Worm (Caenorhabditis elegans): ENCODE measurements around the gene C29E4.13.

C29E4.13 gene

DNA sequence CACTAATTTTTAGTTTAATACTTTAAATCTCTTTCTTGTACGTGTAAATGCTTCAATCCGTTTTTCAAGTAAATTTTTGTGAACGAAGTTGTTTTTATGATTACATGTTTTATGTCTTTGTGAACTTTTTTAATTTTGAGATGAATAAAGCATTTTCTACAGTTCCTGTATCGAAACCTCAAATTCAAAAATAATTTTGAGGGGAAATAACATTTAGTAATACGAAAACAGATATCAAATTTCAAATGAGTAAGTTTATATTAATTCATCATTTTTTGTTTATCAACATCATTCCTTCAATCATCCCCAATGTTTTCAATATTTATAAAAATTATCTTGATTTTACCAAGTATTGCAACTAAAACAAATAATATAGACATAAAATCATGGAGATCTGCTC lies 9.0 kb upstream of the C29E4.13 start, which contains the start of gene C29E4.10:
Gene C29E4.10, plus strand, starts transcription at position 301 of the 400 bp plus-strand sequence.
- no peak for TF ChIP-seq B0310.2 (tag; optimal IDR thresholded peaks at IDR 0.05)

DNA sequence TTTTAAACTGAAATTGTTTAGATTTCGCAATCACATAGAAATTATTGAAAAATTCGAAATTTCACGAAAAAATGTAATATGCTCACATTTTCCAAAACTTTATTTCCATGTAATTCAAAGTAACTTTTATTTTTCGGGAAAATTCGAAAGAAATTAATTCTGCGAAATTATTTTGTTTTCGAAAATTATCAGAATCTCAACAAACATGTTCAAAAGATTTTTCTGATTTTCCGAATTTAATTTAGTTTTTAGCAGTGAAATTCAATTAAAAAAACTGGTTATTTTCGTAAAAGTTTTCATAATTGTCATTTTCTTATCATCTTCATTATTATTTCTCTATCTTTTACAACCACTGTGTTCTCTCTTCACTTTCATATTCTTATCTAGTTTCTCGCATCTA lies 4.7 kb upstream of the C29E4.13 start, which contains the start of gene ran-2:
Gene ran-2, plus strand, starts transcription at position 301 of the 400 bp plus-strand sequence.
- TF ChIP-seq tra-4 (tag; optimal IDR thresholded peaks at IDR 0.05), result no peak
- no peak for TF ChIP-seq ceh-36 (tag; optimal IDR thresholded peaks at IDR 0.05)
- no peak for TF ChIP-seq F13C5.2 (tag; optimal IDR thresholded peaks at IDR 0.05)
- TF ChIP-seq B0310.2 (tag; optimal IDR thresholded peaks at IDR 0.05), result no peak
- no peak for TF ChIP-seq ets-7 (tag; optimal IDR thresholded peaks at IDR 0.05)
- TF ChIP-seq ama-1 (optimal IDR thresholded peaks at IDR 0.05), result no peak
- no peak for TF ChIP-seq scrt-1 (GFP tag; IDR thresholded peaks at IDR 0.05)
- no peak for TF ChIP-seq hmg-4 (GFP tag; optimal IDR thresholded peaks at IDR 0.05)
- no peak for TF ChIP-seq flt-1 (GFP tag; IDR thresholded peaks at IDR 0.05)
- TF ChIP-seq hnd-1 (tag; optimal IDR thresholded peaks at IDR 0.05), result no peak
- TF ChIP-seq tbx-11 (GFP tag; IDR thresholded peaks at IDR 0.05), result no peak
- no peak for TF ChIP-seq sea-1 (GFP tag; conservative IDR thresholded peaks at IDR 0.05)

DNA sequence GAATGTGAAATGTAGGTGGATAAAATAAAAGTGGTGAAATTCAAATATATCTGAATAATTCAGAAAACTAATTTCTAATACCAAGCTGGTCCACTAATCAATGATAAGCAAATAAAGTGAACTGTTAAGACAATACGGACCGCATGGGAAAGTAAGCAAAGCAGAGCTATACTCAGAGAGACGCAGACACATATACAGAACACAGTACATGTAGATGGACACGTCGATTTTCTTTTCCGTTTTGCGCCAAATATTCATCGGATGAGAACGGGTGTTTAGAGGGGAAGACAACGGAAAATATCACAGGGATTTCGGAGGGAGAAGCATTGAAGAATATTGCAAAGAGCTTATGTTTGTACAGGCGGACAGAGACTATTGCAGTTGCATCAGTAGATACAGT lies 2.5 kb downstream of the C29E4.13 start:
- TF ChIP-seq ets-7 (tag; optimal IDR thresholded peaks at IDR 0.05) (no peak), sea-1 (GFP tag; conservative IDR thresholded peaks at IDR 0.05) (no peak), tra-4 (tag; optimal IDR thresholded peaks at IDR 0.05) (no peak), pes-1 (GFP tag; IDR thresholded peaks at IDR 0.05) (no peak), ceh-13 (GFP tag; optimal IDR thresholded peaks at IDR 0.05) (no peak), scrt-1 (GFP tag; IDR thresholded peaks at IDR 0.05) (no peak), aly-1 (tag; optimal IDR thresholded peaks at IDR 0.05) (no peak), flt-1 (GFP tag; IDR thresholded peaks at IDR 0.05) (no peak), ama-1 (optimal IDR thresholded peaks at IDR 0.05) (no peak), hmg-4 (GFP tag; optimal IDR thresholded peaks at IDR 0.05) (no peak), ceh-36 (tag; optimal IDR thresholded peaks at IDR 0.05) (no peak), tbx-11 (GFP tag; IDR thresholded peaks at IDR 0.05) (no peak), F13C5.2 (tag; optimal IDR thresholded peaks at IDR 0.05) (no peak), hnd-1 (tag; optimal IDR thresholded peaks at IDR 0.05) (no peak), B0310.2 (tag; optimal IDR thresholded peaks at IDR 0.05) (no peak), tbx-37 (GFP tag; conservative IDR thresholded peaks at IDR 0.05) (no peak), hmbx-1 (tag; optimal IDR thresholded peaks at IDR 0.05) (no peak)

DNA sequence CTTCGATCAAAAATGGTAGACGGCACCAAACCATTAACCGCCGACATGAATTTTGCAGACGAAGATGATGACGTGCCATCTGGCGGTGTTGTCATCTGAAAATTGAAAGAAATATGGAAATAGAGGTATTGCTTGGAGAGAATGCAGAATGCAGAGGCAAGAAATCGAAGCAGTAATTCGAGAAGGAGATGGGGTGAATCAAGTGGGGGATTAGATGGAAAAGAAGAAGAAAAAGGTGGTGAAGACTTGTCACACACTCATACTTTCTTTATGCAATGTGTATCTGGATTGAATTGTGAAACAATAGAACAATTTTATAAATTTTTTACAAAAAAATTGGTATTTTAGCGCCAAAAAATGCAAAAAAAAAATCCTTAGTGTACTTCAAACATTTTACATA lies 3.7 kb downstream of the C29E4.13 start, which contains the start of gene tag-250:
Gene tag-250, minus strand, starts transcription at position 101 of the 400 bp plus-strand sequence.
- TF ChIP-seq F13C5.2 (tag; optimal IDR thresholded peaks at IDR 0.05) (no peak), pes-1 (GFP tag; IDR thresholded peaks at IDR 0.05) (no peak), flt-1 (GFP tag; IDR thresholded peaks at IDR 0.05) (no peak), hmg-4 (GFP tag; optimal IDR thresholded peaks at IDR 0.05) (no peak), tbx-11 (GFP tag; IDR thresholded peaks at IDR 0.05) (no peak)

DNA sequence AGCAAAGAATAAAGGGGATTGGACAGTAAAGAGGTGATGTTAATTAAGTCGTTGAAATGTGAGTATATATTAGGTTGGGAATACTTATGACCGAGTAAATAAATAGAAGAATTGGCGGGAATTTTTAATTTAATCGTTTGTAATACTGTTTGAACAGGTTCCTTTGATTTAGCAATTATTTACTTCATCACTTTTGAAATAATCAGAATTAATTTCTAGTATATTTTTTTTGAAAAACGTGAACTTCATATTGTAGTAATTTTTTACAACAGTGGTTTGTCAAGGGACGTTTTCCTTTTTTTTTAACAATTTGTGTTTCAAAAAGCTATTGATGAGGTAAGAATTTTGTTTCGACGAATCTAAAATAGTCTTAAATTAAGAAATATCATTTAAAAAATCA lies 6.3 kb downstream of the C29E4.13 start, which contains the start of gene C29E4.17:
Gene C29E4.17, plus strand, starts transcription at position 301 of the 400 bp plus-strand sequence.
- TF ChIP-seq hnd-1 (tag; optimal IDR thresholded peaks at IDR 0.05) (no peak), hmbx-1 (tag; optimal IDR thresholded peaks at IDR 0.05) (no peak)

DNA sequence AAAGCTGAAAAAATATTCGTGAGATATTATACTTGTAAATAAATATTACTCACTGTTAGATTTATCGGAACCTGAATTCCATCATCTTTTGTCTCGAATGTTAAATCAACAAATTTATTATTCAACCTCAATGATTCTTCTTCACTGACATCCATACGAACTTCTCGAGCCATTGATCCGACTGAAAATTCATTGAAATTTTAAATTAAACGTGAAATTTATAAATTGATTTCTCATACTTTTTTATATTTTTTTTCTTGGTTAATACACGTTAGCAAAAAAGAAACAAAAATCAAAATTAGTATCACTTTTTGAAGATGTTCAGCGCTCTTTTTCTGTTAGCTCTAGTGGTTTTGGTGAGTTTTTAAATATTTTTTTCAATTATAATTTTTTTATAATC lies 8.7 kb downstream of the C29E4.13 start, which contains the start of gene C29E4.14:
Gene C29E4.14, plus strand, starts transcription at position 301 of the 400 bp plus-strand sequence.
- TF ChIP-seq aly-1 (tag; optimal IDR thresholded peaks at IDR 0.05) (no peak), F13C5.2 (tag; optimal IDR thresholded peaks at IDR 0.05) (no peak), ets-7 (tag; optimal IDR thresholded peaks at IDR 0.05) (no peak), tbx-11 (GFP tag; IDR thresholded peaks at IDR 0.05) (no peak), ceh-13 (GFP tag; optimal IDR thresholded peaks at IDR 0.05) (no peak), tra-4 (tag; optimal IDR thresholded peaks at IDR 0.05) (no peak), flt-1 (GFP tag; IDR thresholded peaks at IDR 0.05) (no peak), hmbx-1 (tag; optimal IDR thresholded peaks at IDR 0.05) (no peak), hmg-4 (GFP tag; optimal IDR thresholded peaks at IDR 0.05) (no peak), scrt-1 (GFP tag; IDR thresholded peaks at IDR 0.05) (no peak)

DNA sequence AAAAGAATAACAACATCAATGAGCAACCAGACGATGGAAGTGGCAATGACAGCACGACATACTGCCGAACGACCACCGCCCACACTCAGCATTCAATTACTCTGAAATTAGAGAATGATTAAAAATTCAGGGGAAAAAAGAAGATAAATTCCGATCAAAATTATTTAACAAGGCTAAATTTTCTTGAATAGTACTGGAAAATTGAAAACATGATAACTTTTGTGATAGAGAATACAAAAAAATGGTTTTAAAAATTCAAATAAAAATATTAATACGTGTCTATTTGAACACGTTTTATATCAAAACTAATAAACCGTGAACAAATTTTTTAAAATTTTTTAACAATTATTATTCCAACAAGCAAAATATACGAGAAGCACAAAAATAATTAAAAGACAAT lies 10.8 kb downstream of the C29E4.13 start, which contains the start of gene gly-3:
Gene gly-3, minus strand, starts transcription at position 101 of the 400 bp plus-strand sequence.
- TF ChIP-seq hmg-4 (GFP tag; optimal IDR thresholded peaks at IDR 0.05) (no peak), scrt-1 (GFP tag; IDR thresholded peaks at IDR 0.05) (no peak), tbx-11 (GFP tag; IDR thresholded peaks at IDR 0.05) (no peak), ama-1 (optimal IDR thresholded peaks at IDR 0.05) (no peak), F13C5.2 (tag; optimal IDR thresholded peaks at IDR 0.05) (no peak), hnd-1 (tag; optimal IDR thresholded peaks at IDR 0.05) (no peak), tbx-37 (GFP tag; conservative IDR thresholded peaks at IDR 0.05) (no peak), ceh-13 (GFP tag; optimal IDR thresholded peaks at IDR 0.05) (no peak), tra-4 (tag; optimal IDR thresholded peaks at IDR 0.05) (no peak)

DNA sequence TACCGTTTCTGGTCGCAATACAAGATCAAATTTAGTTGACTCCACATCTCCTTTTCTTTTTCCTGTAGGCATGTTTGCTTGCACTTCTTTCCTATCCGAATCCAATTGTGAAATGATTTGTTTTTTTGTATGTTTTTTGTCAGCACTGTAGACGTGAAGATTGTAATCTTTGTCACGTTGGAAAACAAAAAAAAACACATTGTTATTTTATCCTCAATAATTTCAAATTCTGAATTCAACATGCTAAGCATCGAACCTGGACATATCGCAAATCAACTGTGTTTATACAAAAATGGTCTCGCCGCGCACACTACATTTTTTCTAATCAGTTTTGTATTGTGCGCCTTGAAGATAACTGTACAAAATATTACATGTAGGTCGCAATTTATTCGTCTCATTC lies 15.0 kb downstream of the C29E4.13 start, which contains the start of gene ZK688.12:
Gene ZK688.12, minus strand, starts transcription at position 101 of the 400 bp plus-strand sequence.
- TF ChIP-seq scrt-1 (GFP tag; IDR thresholded peaks at IDR 0.05), result no peak
- no peak for TF ChIP-seq hmg-4 (GFP tag; optimal IDR thresholded peaks at IDR 0.05)
- no peak for TF ChIP-seq aly-1 (tag; optimal IDR thresholded peaks at IDR 0.05)
- TF ChIP-seq ceh-36 (tag; optimal IDR thresholded peaks at IDR 0.05), result no peak
- TF ChIP-seq hmbx-1 (tag; optimal IDR thresholded peaks at IDR 0.05), result no peak
- no peak for TF ChIP-seq ama-1 (optimal IDR thresholded peaks at IDR 0.05)
- TF ChIP-seq B0310.2 (tag; optimal IDR thresholded peaks at IDR 0.05), result no peak
- TF ChIP-seq ets-7 (tag; optimal IDR thresholded peaks at IDR 0.05), result no peak
- TF ChIP-seq ceh-13 (GFP tag; optimal IDR thresholded peaks at IDR 0.05), result no peak
- no peak for TF ChIP-seq tbx-11 (GFP tag; IDR thresholded peaks at IDR 0.05)
- TF ChIP-seq pes-1 (GFP tag; IDR thresholded peaks at IDR 0.05), result no peak
- no peak for TF ChIP-seq F13C5.2 (tag; optimal IDR thresholded peaks at IDR 0.05)
- no peak for TF ChIP-seq tra-4 (tag; optimal IDR thresholded peaks at IDR 0.05)
- TF ChIP-seq sea-1 (GFP tag; conservative IDR thresholded peaks at IDR 0.05), result no peak
- no peak for TF ChIP-seq flt-1 (GFP tag; IDR thresholded peaks at IDR 0.05)
- TF ChIP-seq hnd-1 (tag; optimal IDR thresholded peaks at IDR 0.05), result no peak
- no peak for TF ChIP-seq tbx-37 (GFP tag; conservative IDR thresholded peaks at IDR 0.05)
